Worm (Caenorhabditis elegans) whole organism, L4 larva: Measurements from ENCODE around the gene txdc-17.

Experiments
- F10B5.3 ChIP-seq: sonication (generic microtip); optimal IDR thresholded peaks from 2 replicates; lab custom pipeline; 2016; ENCODE audit warnings: mild to moderate bottlenecking, missing genetic modification characterization, missing compliant biosample characterization
- F26F4.8 ChIP-seq: fragments of 200-800 bp; sonication (Bioruptor generic); conservative IDR thresholded peaks from 2 replicates; pipeline ENCODE4 v1.3.6; 2022; ENCODE audit warnings: missing genetic modification characterization, missing compliant biosample characterization
- F44E2.7 ChIP-seq: fragments of 200-800 bp; sonication (Bioruptor generic); IDR thresholded peaks from 2 replicates; pipeline ENCODE4 v2.1.2; 2022; ENCODE audit warnings: missing genetic modification characterization, missing compliant biosample characterization
- R02D3.7 ChIP-seq: fragments of 150-350 bp; sonication (generic microtip); optimal IDR thresholded peaks from 3 replicates; lab custom pipeline; 2014; ENCODE audit warnings: missing biosample characterization, missing genetic modification characterization
- T26A8.4 ChIP-seq: fragments of 200-800 bp; sonication (Bioruptor generic); IDR thresholded peaks from 2 replicates; pipeline ENCODE4 v1.3.6; 2022; ENCODE audit warnings: missing genetic modification characterization, missing compliant biosample characterization
- Y105C5A.15 ChIP-seq: fragments of 200-800 bp; sonication (Bioruptor generic); IDR thresholded peaks from 2 replicates; pipeline ENCODE4 v1.3.6; 2022; ENCODE audit warnings: missing genetic modification characterization, missing compliant biosample characterization
- Y5F2A.4 ChIP-seq: fragments of 200-800 bp; sonication (Bioruptor generic); optimal IDR thresholded peaks from 2 replicates; lab custom pipeline; 2018; ENCODE audit warnings: mild to moderate bottlenecking, missing genetic modification characterization, missing compliant biosample characterization
- Y75B8A.6 ChIP-seq: fragments of 200-800 bp; sonication (Bioruptor generic); IDR thresholded peaks from 2 replicates; pipeline ENCODE4 v1.3.6; 2022; ENCODE audit warnings: missing genetic modification reagents, missing genetic modification characterization, missing compliant biosample characterization
- aha-1 ChIP-seq: fragments of 150-350 bp; peaks from one replicate; lab custom pipeline; 2014; ENCODE audit warnings: missing biosample characterization, missing genetic modification characterization
- aly-2 ChIP-seq: sonication (generic microtip); optimal IDR thresholded peaks from 2 replicates; lab custom pipeline; 2018; ENCODE audit warnings: missing biosample characterization, missing genetic modification characterization
- ceh-20 ChIP-seq: fragments of 200-800 bp; sonication (Bioruptor generic); IDR thresholded peaks from 2 replicates; pipeline ENCODE4 v1.3.6; 2022; ENCODE audit warnings: missing genetic modification reagents, missing genetic modification characterization, missing compliant biosample characterization
- ceh-32 ChIP-seq: sonication (generic microtip); optimal IDR thresholded peaks from 2 replicates; lab custom pipeline; 2016; ENCODE audit warnings: mild to moderate bottlenecking, missing genetic modification characterization, missing compliant biosample characterization; ENCODE audit not compliant: poor library complexity
- ceh-62 ChIP-seq: sonication (generic microtip); optimal IDR thresholded peaks from 2 replicates; lab custom pipeline; 2017; ENCODE audit warnings: missing biosample characterization, missing genetic modification characterization
- ctbp-1 ChIP-seq: fragments of 200-800 bp; sonication (Bioruptor generic); IDR thresholded peaks from 2 replicates; pipeline ENCODE4 v1.3.6; 2022; ENCODE audit warnings: missing genetic modification reagents, missing genetic modification characterization, missing compliant biosample characterization
- daf-12 ChIP-seq: fragments of 150-350 bp; optimal IDR thresholded peaks from 2 replicates; lab custom pipeline; 2014; ENCODE audit warnings: missing biosample characterization, missing genetic modification reagents, missing genetic modification characterization
- daf-16 ChIP-seq, 3 experiments: sonication (generic microtip); optimal IDR thresholded peaks; 2 replicates each; lab custom pipeline; 2016 to 2017; ENCODE audit warnings: missing genetic modification characterization in 3 of 3, missing genetic modification reagents in 3 of 3, mild to moderate bottlenecking in 2 of 3, missing compliant biosample characterization in 2 of 3, missing biosample characterization in 1 of 3, moderate library complexity in 1 of 3
- dmd-6 ChIP-seq: fragments of 200-800 bp; sonication (Bioruptor generic); IDR thresholded peaks from 2 replicates; pipeline ENCODE4 v1.3.6; 2022; ENCODE audit warnings: missing genetic modification reagents, missing genetic modification characterization, missing compliant biosample characterization
- dmd-9 ChIP-seq: fragments of 200-800 bp; sonication (Bioruptor generic); IDR thresholded peaks from 2 replicates; pipeline ENCODE4 v1.3.6; 2022; ENCODE audit warnings: missing genetic modification reagents, missing genetic modification characterization, missing compliant biosample characterization
- dpl-1 ChIP-seq: fragments of 150-350 bp; optimal IDR thresholded peaks from 2 replicates; lab custom pipeline; 2014; ENCODE audit warnings: missing biosample characterization, missing genetic modification reagents, missing genetic modification characterization
- duxl-1 ChIP-seq: sonication (generic microtip); optimal IDR thresholded peaks from 2 replicates; lab custom pipeline; 2016; ENCODE audit warnings: mild to moderate bottlenecking, missing genetic modification characterization, moderate library complexity, missing compliant biosample characterization; ENCODE audit not compliant: poor library complexity
- dve-1 ChIP-seq: sonication (generic microtip); optimal IDR thresholded peaks from 2 replicates; lab custom pipeline; 2017; ENCODE audit warnings: antibody characterized with exemption, mild to moderate bottlenecking, missing genetic modification characterization, missing compliant biosample characterization; ENCODE audit not compliant: insufficient read depth
- egl-27 ChIP-seq: sonication (generic microtip); optimal IDR thresholded peaks from 3 replicates; lab custom pipeline; 2017; ENCODE audit warnings: missing biosample characterization, missing genetic modification reagents, missing genetic modification characterization
- fos-1 ChIP-seq: fragments of 150-350 bp; optimal IDR thresholded peaks from 2 replicates; lab custom pipeline; 2014; ENCODE audit warnings: missing biosample characterization, missing genetic modification characterization
- gei-8 ChIP-seq: fragments of 200-800 bp; sonication (Bioruptor generic); optimal IDR thresholded peaks from 2 replicates; lab custom pipeline; 2018; ENCODE audit warnings: mild to moderate bottlenecking, missing genetic modification characterization, missing compliant biosample characterization
- hlh-11 ChIP-seq: fragments of 200-800 bp; sonication (Bioruptor generic); optimal IDR thresholded peaks from 2 replicates; lab custom pipeline; 2018; ENCODE audit warnings: mild to moderate bottlenecking, missing genetic modification characterization, missing compliant biosample characterization
- hlh-30 ChIP-seq: sonication (generic microtip); optimal IDR thresholded peaks from 2 replicates; lab custom pipeline; 2017; ENCODE audit warnings: antibody characterized with exemption, mild to moderate bottlenecking, missing genetic modification characterization, missing compliant biosample characterization; ENCODE audit not compliant: insufficient read depth
- lim-7 ChIP-seq: fragments of 200-800 bp; sonication (Bioruptor generic); IDR thresholded peaks from 2 replicates; pipeline ENCODE4 v1.3.6; 2022; ENCODE audit warnings: missing genetic modification characterization, missing compliant biosample characterization
- lin-15B ChIP-seq: fragments of 150-350 bp; sonication (generic microtip); optimal IDR thresholded peaks from 3 replicates; lab custom pipeline; 2014; ENCODE audit warnings: missing biosample characterization, missing genetic modification characterization
- madf-9 ChIP-seq: fragments of 200-800 bp; sonication (Bioruptor generic); conservative IDR thresholded peaks from 2 replicates; pipeline ENCODE4 v1.3.6; 2022; ENCODE audit warnings: missing genetic modification reagents, missing genetic modification characterization, missing compliant biosample characterization
- mdt-29 ChIP-seq: fragments of 200-800 bp; sonication (Bioruptor generic); IDR thresholded peaks from 2 replicates; pipeline ENCODE4 v1.3.6; 2022; ENCODE audit warnings: missing genetic modification reagents, missing genetic modification characterization, missing compliant biosample characterization
- mxl-3 ChIP-seq: fragments of 200-800 bp; sonication (Bioruptor generic); optimal IDR thresholded peaks from 2 replicates; lab custom pipeline; 2018; ENCODE audit warnings: mild to moderate bottlenecking, missing genetic modification characterization, missing compliant biosample characterization
- nhr-42 ChIP-seq: fragments of 200-800 bp; sonication (Bioruptor generic); IDR thresholded peaks from 2 replicates; pipeline ENCODE4 v1.3.6; 2022; ENCODE audit warnings: missing genetic modification characterization, missing compliant biosample characterization
- nhr-48 ChIP-seq: sonication (generic microtip); optimal IDR thresholded peaks from 2 replicates; lab custom pipeline; 2016; ENCODE audit warnings: mild to moderate bottlenecking, missing genetic modification characterization, missing compliant biosample characterization
- nhr-6 ChIP-seq: fragments of 150-350 bp; optimal IDR thresholded peaks from 2 replicates; lab custom pipeline; 2014; ENCODE audit warnings: missing biosample characterization, missing genetic modification characterization
- nhr-76 ChIP-seq: fragments of 150-350 bp; optimal IDR thresholded peaks from 2 replicates; lab custom pipeline; 2014; ENCODE audit warnings: missing biosample characterization, missing genetic modification characterization
- nhr-77 ChIP-seq: fragments of 150-350 bp; optimal IDR thresholded peaks from 2 replicates; lab custom pipeline; 2014; ENCODE audit warnings: missing biosample characterization, missing genetic modification characterization
- pha-4 ChIP-seq, 2 experiments: fragments of 150-350 bp in 1 of 2; fragments of 200-800 bp in 1 of 2; sonication (Bioruptor generic) in 1 of 2; IDR thresholded peaks in 1 of 2; optimal IDR thresholded peaks in 1 of 2; 2 replicates each; pipeline versions ENCODE4 v1.3.6 to Lab custom; 2014 to 2022; ENCODE audit warnings: missing genetic modification characterization in 2 of 2, missing genetic modification reagents in 2 of 2, missing biosample characterization in 1 of 2, missing compliant biosample characterization in 1 of 2
- php-3 ChIP-seq: fragments of 200-800 bp; sonication (Bioruptor generic); IDR thresholded peaks from 2 replicates; pipeline ENCODE4 v1.3.6; 2022; ENCODE audit warnings: missing genetic modification reagents, missing genetic modification characterization, missing compliant biosample characterization
- pqm-1 ChIP-seq: sonication (generic microtip); optimal IDR thresholded peaks from 2 replicates; lab custom pipeline; 2017; ENCODE audit warnings: missing biosample characterization, missing genetic modification characterization
- sdz-12 ChIP-seq: fragments of 200-800 bp; sonication (Bioruptor generic); optimal IDR thresholded peaks from 2 replicates; lab custom pipeline; 2018; ENCODE audit warnings: mild to moderate bottlenecking, missing genetic modification characterization, missing compliant biosample characterization
- set-16 ChIP-seq: fragments of 200-800 bp; sonication (Bioruptor generic); IDR thresholded peaks from 2 replicates; pipeline ENCODE4 v1.3.6; 2022; ENCODE audit warnings: missing genetic modification reagents, missing genetic modification characterization, missing compliant biosample characterization
- snpc-1.2 ChIP-seq: fragments of 200-800 bp; sonication (Bioruptor generic); IDR thresholded peaks from 2 replicates; pipeline ENCODE4 v1.3.6; 2022; ENCODE audit warnings: missing genetic modification reagents, missing genetic modification characterization, missing compliant biosample characterization
- spr-3 ChIP-seq: fragments of 200-800 bp; sonication (Bioruptor generic); optimal IDR thresholded peaks from 2 replicates; lab custom pipeline; 2018; ENCODE audit warnings: mild to moderate bottlenecking, missing genetic modification characterization, missing compliant biosample characterization
- tag-97 ChIP-seq: fragments of 200-800 bp; sonication (Bioruptor generic); IDR thresholded peaks from 2 replicates; pipeline ENCODE4 v1.3.6; 2022; ENCODE audit warnings: missing genetic modification characterization, missing compliant biosample characterization
- tra-1 ChIP-seq: fragments of 200-800 bp; sonication (Bioruptor generic); IDR thresholded peaks from 2 replicates; pipeline ENCODE4 v1.3.6; 2022; ENCODE audit warnings: missing genetic modification reagents, missing genetic modification characterization, missing compliant biosample characterization
- unc-130 ChIP-seq: sonication (generic microtip); optimal IDR thresholded peaks from 2 replicates; lab custom pipeline; 2016; ENCODE audit warnings: missing genetic modification reagents, missing genetic modification characterization, missing compliant biosample characterization
- unc-39 ChIP-seq: sonication (generic microtip); optimal IDR thresholded peaks from 2 replicates; lab custom pipeline; 2017; ENCODE audit warnings: missing biosample characterization, missing genetic modification characterization
- zag-1 ChIP-seq: fragments of 150-350 bp; optimal IDR thresholded peaks from 2 replicates; lab custom pipeline; 2014; ENCODE audit warnings: missing biosample characterization, missing genetic modification characterization
- zfp-3 ChIP-seq: fragments of 200-800 bp; sonication (Bioruptor generic); conservative IDR thresholded peaks from 2 replicates; pipeline ENCODE4 v1.3.6; 2022; ENCODE audit warnings: missing genetic modification reagents, missing genetic modification characterization, missing compliant biosample characterization
- zip-2 ChIP-seq: fragments of 150-350 bp; optimal IDR thresholded peaks from 2 replicates; lab custom pipeline; 2014; ENCODE audit warnings: missing biosample characterization, missing genetic modification characterization
- ztf-7 ChIP-seq: fragments of 150-350 bp; optimal IDR thresholded peaks from 2 replicates; lab custom pipeline; 2014; ENCODE audit warnings: missing biosample characterization, missing genetic modification characterization

Gene txdc-17

DNA sequence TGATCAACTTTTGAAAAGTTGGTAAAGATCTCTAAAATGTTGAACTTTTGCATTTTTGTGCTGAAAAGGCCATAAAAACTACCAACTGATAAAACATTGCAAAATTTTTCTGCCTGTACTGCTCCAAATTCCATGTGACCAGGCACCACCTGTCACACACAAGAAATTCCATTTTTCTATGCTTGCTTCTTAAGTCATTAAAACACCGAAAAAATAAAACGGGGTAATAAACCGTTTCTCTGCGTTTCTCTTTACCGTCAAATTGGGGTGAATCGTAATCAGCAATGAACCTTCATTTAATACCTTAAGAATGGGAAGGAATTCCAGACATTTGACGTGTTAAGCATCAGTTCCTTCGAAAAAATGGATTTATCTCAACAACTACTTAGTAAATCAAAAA lies 35.8 kb downstream of the txdc-17 start (continued):
- TF ChIP-seq F44E2.7 (GFP tag; lab: Robert Waterston, UW) (no peak), ceh-20 (GFP tag; lab: Robert Waterston, UW) (no peak), zfp-3 (GFP tag; lab: Robert Waterston, UW) (no peak), dve-1 (tag; lab: Kevin White, UChicago) (peak; percentile 91), hlh-30 (tag; lab: Kevin White, UChicago) (peak; percentile 53), unc-39 (tag; lab: Kevin White, UChicago) (no peak), nhr-76 (no peak), aha-1 (tag; lab: Kevin White, UChicago) (no peak), mdt-29 (GFP tag; lab: Robert Waterston, UW) (no peak), zag-1 (tag; lab: Kevin White, UChicago) (no peak), nhr-48 (peak; percentile 44), aly-2 (tag; lab: Kevin White, UChicago) (no peak), snpc-1.2 (GFP tag; lab: Robert Waterston, UW) (no peak), dmd-6 (peak; percentile 93), ctbp-1 (no peak), daf-16 (GFP tag; optimal IDR thresholded peaks at IDR 0.05; lab: Kevin White, UChicago) (no peak), daf-16 (tag; optimal IDR thresholded peaks at IDR 0.05; lab: Kevin White, UChicago) (peak; percentile 92), pqm-1 (tag; lab: Kevin White, UChicago) (peak; percentile 95), ceh-32 (no peak), T26A8.4 (GFP tag; lab: Robert Waterston, UW) (no peak), set-16 (GFP tag; lab: Robert Waterston, UW) (no peak), pha-4 (GFP tag; IDR thresholded peaks at IDR 0.05; lab: Robert Waterston, UW) (no peak), pha-4 (tag; optimal IDR thresholded peaks at IDR 0.05; lab: Kevin White, UChicago) (no peak), Y75B8A.6 (GFP tag; lab: Robert Waterston, UW) (no peak), nhr-77 (peak; percentile 78), daf-12 (tag; lab: Kevin White, UChicago) (no peak), egl-27 (tag; lab: Kevin White, UChicago) (no peak), duxl-1 (no peak), R02D3.7 (tag; lab: Kevin White, UChicago) (no peak), mxl-3 (GFP tag; lab: Kevin White, UChicago) (peak; percentile 23), fos-1 (no peak), dpl-1 (no peak), php-3 (GFP tag; lab: Robert Waterston, UW) (peak; percentile 99), sdz-12 (no peak), spr-3 (GFP tag; lab: Kevin White, UChicago) (no peak), Y105C5A.15 (GFP tag; lab: Robert Waterston, UW) (no peak), F26F4.8 (GFP tag; lab: Robert Waterston, UW) (no peak), tra-1 (peak; percentile 60; the same call in 1 of the 2 replicates), F10B5.3 (tag; lab: Kevin White, UChicago) (no peak), gei-8 (GFP tag; lab: Kevin White, UChicago) (no peak), Y5F2A.4 (GFP tag; lab: Kevin White, UChicago) (no peak), ceh-62 (no peak), madf-9 (no peak), ztf-7 (no peak), nhr-6 (tag; lab: Kevin White, UChicago) (no peak), lin-15B (tag; lab: Kevin White, UChicago) (no peak), lim-7 (no peak), nhr-42 (GFP tag; lab: Robert Waterston, UW) (no peak), hlh-11 (tag; lab: Kevin White, UChicago) (peak; percentile 88), zip-2 (no peak), unc-130 (GFP tag; lab: Kevin White, UChicago) (no peak), tag-97 (GFP tag; lab: Robert Waterston, UW) (no peak), dmd-9 (GFP tag; lab: Robert Waterston, UW) (no peak)
